Fruit fly (Drosophila melanogaster) whole organism, embryonic: ENCODE data around the gene tai.

ENCODE experiments used
- Atf-2 ChIP-seq: fragments of 200-800 bp; sonication (Bioruptor generic); optimal IDR thresholded peaks from 2 replicates; lab custom pipeline; 2016; ENCODE audit warnings: missing biosample characterization, missing genetic modification characterization
- Blimp-1 ChIP-seq: fragments of 200-800 bp; sonication (Bioruptor generic); optimal IDR thresholded peaks from 3 replicates; lab custom pipeline; 2018; ENCODE audit warnings: missing biosample characterization, missing genetic modification characterization, mild to moderate bottlenecking, moderate library complexity, missing genetic modification reagents
- CG11560 ChIP-seq: fragments of 200-800 bp; sonication (Bioruptor generic); IDR thresholded peaks from 3 replicates; pipeline ENCODE4 v1.3.6; 2022; ENCODE audit warnings: missing biosample characterization, missing genetic modification characterization
- CG13624 ChIP-seq: fragments of 200-800 bp; sonication (Bioruptor generic); optimal IDR thresholded peaks from 2 replicates; lab custom pipeline; 2016; ENCODE audit warnings: missing biosample characterization, missing genetic modification characterization
- CG18619 ChIP-seq: fragments of 200-800 bp; sonication (Bioruptor generic); optimal IDR thresholded peaks from 3 replicates; lab custom pipeline; 2017; ENCODE audit warnings: missing biosample characterization, mild to moderate bottlenecking, missing genetic modification characterization
- CG32532 ChIP-seq: fragments of 200-800 bp; sonication (Bioruptor generic); IDR thresholded peaks from 2 replicates; pipeline ENCODE4 v1.3.6; 2022; ENCODE audit warnings: missing biosample characterization, missing genetic modification characterization
- CG34224 ChIP-seq: fragments of 200-800 bp; sonication (Bioruptor generic); IDR thresholded peaks from 3 replicates; pipeline ENCODE4 v1.3.6; 2022; ENCODE audit warnings: missing biosample characterization, missing genetic modification characterization; ENCODE audit not compliant: partially characterized antibody
- CG43689 ChIP-seq: fragments of 200-800 bp; sonication (Bioruptor generic); IDR thresholded peaks from 2 replicates; pipeline ENCODE4 v1.3.6; 2022; ENCODE audit warnings: missing biosample characterization, missing genetic modification characterization
- CG4707 ChIP-seq: fragments of 200-800 bp; sonication (Bioruptor generic); optimal IDR thresholded peaks from 2 replicates; lab custom pipeline; 2018; ENCODE audit warnings: missing biosample characterization, mild to moderate bottlenecking, missing genetic modification characterization, moderate library complexity
- CG6654 ChIP-seq: fragments of 200-800 bp; sonication (Bioruptor generic); optimal IDR thresholded peaks from 2 replicates; lab custom pipeline; 2017; ENCODE audit warnings: missing biosample characterization, mild to moderate bottlenecking, missing genetic modification characterization
- CG6689 ChIP-seq: fragments of 200-800 bp; sonication (Bioruptor generic); IDR thresholded peaks from 2 replicates; pipeline ENCODE4 v1.3.6; 2022; ENCODE audit warnings: missing biosample characterization, missing genetic modification characterization
- CG7357 ChIP-seq: fragments of 200-800 bp; sonication (Bioruptor generic); IDR thresholded peaks from 3 replicates; pipeline ENCODE4 v1.3.6; 2022; ENCODE audit warnings: missing biosample characterization, missing genetic modification characterization
- CG9215 ChIP-seq: fragments of 200-800 bp; sonication (Bioruptor generic); IDR thresholded peaks from 2 replicates; pipeline ENCODE4 v1.3.6; 2022; ENCODE audit warnings: missing biosample characterization, missing genetic modification characterization
- Dll ChIP-seq: fragments of 200-800 bp; sonication (Bioruptor generic); IDR thresholded peaks from 4 replicates; pipeline ENCODE4 v1.3.6; 2022; ENCODE audit warnings: missing biosample characterization, missing genetic modification characterization; ENCODE audit not compliant: partially characterized antibody
- Gug ChIP-seq: fragments of 200-800 bp; sonication (Bioruptor generic); IDR thresholded peaks from 4 replicates; pipeline ENCODE4 v1.3.6; 2022; ENCODE audit warnings: missing biosample characterization, missing genetic modification characterization
- HLHmδ ChIP-seq: fragments of 200-800 bp; sonication (Bioruptor generic); optimal IDR thresholded peaks from 2 replicates; lab custom pipeline; 2018; ENCODE audit warnings: missing biosample characterization, mild to moderate bottlenecking, missing genetic modification characterization, moderate library complexity
- HmgZ ChIP-seq: fragments of 200-800 bp; sonication (Bioruptor generic); optimal IDR thresholded peaks from 2 replicates; lab custom pipeline; 2018; ENCODE audit warnings: missing biosample characterization, mild to moderate bottlenecking, missing genetic modification characterization
- Kr ChIP-seq: fragments of 200-800 bp; sonication (Bioruptor generic); optimal IDR thresholded peaks from 2 replicates; lab custom pipeline; 2017; ENCODE audit warnings: missing biosample characterization, mild to moderate bottlenecking, missing genetic modification characterization
- MBD-R2 ChIP-seq: fragments of 200-800 bp; sonication (Bioruptor generic); IDR thresholded peaks from 2 replicates; pipeline ENCODE4 v1.3.6; 2022; ENCODE audit warnings: missing biosample characterization, missing genetic modification characterization
- MTF-1 ChIP-seq: fragments of 200-800 bp; sonication (Bioruptor generic); optimal IDR thresholded peaks from 2 replicates; lab custom pipeline; 2018; ENCODE audit warnings: missing biosample characterization, mild to moderate bottlenecking, missing genetic modification characterization, borderline replicate concordance
- Mrtf ChIP-seq: fragments of 200-800 bp; sonication (Bioruptor generic); IDR thresholded peaks from 3 replicates; pipeline ENCODE4 v1.3.6; 2022; ENCODE audit warnings: missing biosample characterization, missing genetic modification characterization
- Ravus ChIP-seq: fragments of 200-800 bp; sonication (Bioruptor generic); IDR thresholded peaks from 2 replicates; pipeline ENCODE4 v1.3.6; 2022; ENCODE audit warnings: missing biosample characterization, missing genetic modification characterization
- Stat92E ChIP-seq, 3 experiments: fragments of >200 bp in 2 of 3; fragments of 200-800 bp in 1 of 3; sonication (Bioruptor generic) in 1 of 3; optimal IDR thresholded peaks; 2 replicates each; lab custom pipeline; 2017 to 2019; ENCODE audit warnings: missing biosample characterization in 3 of 3, missing genetic modification characterization in 3 of 3, mild to moderate bottlenecking in 1 of 3, moderate library complexity in 1 of 3
- ap ChIP-seq: fragments of 200-800 bp; sonication (Bioruptor generic); IDR thresholded peaks from 2 replicates; pipeline ENCODE4 v1.3.6; 2022; ENCODE audit warnings: missing biosample characterization, missing genetic modification characterization
- croc ChIP-seq: fragments of 200-800 bp; sonication (Bioruptor generic); conservative IDR thresholded peaks from 3 replicates; pipeline ENCODE4 v1.3.6; 2022; ENCODE audit warnings: missing biosample characterization, missing genetic modification characterization
- crol ChIP-seq: fragments of 200-800 bp; sonication (Bioruptor generic); IDR thresholded peaks from 2 replicates; pipeline ENCODE4 v1.3.6; 2022; ENCODE audit warnings: missing biosample characterization, missing genetic modification characterization
- cwo ChIP-seq: fragments of 200-800 bp; sonication (Bioruptor generic); optimal IDR thresholded peaks from 3 replicates; lab custom pipeline; 2017; ENCODE audit warnings: missing biosample characterization, missing genetic modification characterization, mild to moderate bottlenecking, moderate library complexity, missing genetic modification reagents
- dimm ChIP-seq: fragments of 200-800 bp; sonication (Bioruptor generic); IDR thresholded peaks from 2 replicates; pipeline ENCODE4 v1.3.6; 2022; ENCODE audit warnings: missing biosample characterization, missing genetic modification characterization
- disco-r ChIP-seq: fragments of 200-800 bp; sonication (Bioruptor generic); optimal IDR thresholded peaks from 2 replicates; lab custom pipeline; 2016; ENCODE audit warnings: missing biosample characterization, missing genetic modification characterization
- eve ChIP-seq, 2 experiments: fragments of >200 bp; optimal IDR thresholded peaks; 2 replicates each; lab custom pipeline; 2017; ENCODE audit warnings: missing biosample characterization in 2 of 2, missing genetic modification characterization in 2 of 2
- eyg ChIP-seq: fragments of 200-800 bp; sonication (Bioruptor generic); optimal IDR thresholded peaks from 3 replicates; lab custom pipeline; 2016; ENCODE audit warnings: missing biosample characterization, missing genetic modification characterization
- ham ChIP-seq: fragments of 200-800 bp; sonication (Bioruptor generic); IDR thresholded peaks from 2 replicates; pipeline ENCODE4 v1.3.6; 2022; ENCODE audit warnings: missing biosample characterization, missing genetic modification characterization
- hth ChIP-seq: fragments of >200 bp; optimal IDR thresholded peaks from 2 replicates; lab custom pipeline; 2017; ENCODE audit warnings: inconsistent platforms
- jigr1 ChIP-seq: fragments of 200-800 bp; sonication (Bioruptor generic); IDR thresholded peaks from 3 replicates; pipeline ENCODE4 v1.3.6; 2022; ENCODE audit warnings: missing biosample characterization, missing genetic modification characterization
- lbe ChIP-seq: fragments of 200-800 bp; sonication (Bioruptor generic); optimal IDR thresholded peaks from 2 replicates; lab custom pipeline; 2016; ENCODE audit warnings: missing biosample characterization, mild to moderate bottlenecking, missing genetic modification characterization
- mld ChIP-seq: fragments of 200-800 bp; sonication (Bioruptor generic); IDR thresholded peaks from 3 replicates; pipeline ENCODE4 v1.3.6; 2022; ENCODE audit warnings: missing biosample characterization, missing genetic modification characterization; ENCODE audit not compliant: partially characterized antibody
- pros ChIP-seq: fragments of 200-800 bp; sonication (Bioruptor generic); optimal IDR thresholded peaks from 3 replicates; lab custom pipeline; 2019; ENCODE audit warnings: missing biosample characterization, mild to moderate bottlenecking, missing genetic modification characterization, moderate library complexity
- repo ChIP-seq: fragments of 200-800 bp; sonication (Bioruptor generic); optimal IDR thresholded peaks from 2 replicates; lab custom pipeline; 2016; ENCODE audit warnings: missing biosample characterization, missing genetic modification characterization
- run ChIP-seq: fragments of 200-800 bp; sonication (Bioruptor generic); optimal IDR thresholded peaks from 3 replicates; lab custom pipeline; 2018; ENCODE audit warnings: missing biosample characterization, mild to moderate bottlenecking, missing genetic modification characterization
- schlank ChIP-seq: fragments of 200-800 bp; sonication (Bioruptor generic); optimal IDR thresholded peaks from 2 replicates; lab custom pipeline; 2018; ENCODE audit warnings: missing biosample characterization, mild to moderate bottlenecking, missing genetic modification characterization
- sima ChIP-seq: fragments of 200-800 bp; sonication (Bioruptor generic); optimal IDR thresholded peaks from 2 replicates; lab custom pipeline; 2016; ENCODE audit warnings: missing biosample characterization, missing genetic modification characterization
- sqz ChIP-seq: fragments of 200-800 bp; sonication (Bioruptor generic); optimal IDR thresholded peaks from 3 replicates; lab custom pipeline; 2018; ENCODE audit warnings: missing biosample characterization, mild to moderate bottlenecking, missing genetic modification characterization
- ssp ChIP-seq: fragments of 200-800 bp; sonication (Bioruptor generic); IDR thresholded peaks from 2 replicates; pipeline ENCODE4 v1.3.6; 2022; ENCODE audit warnings: missing biosample characterization, missing genetic modification characterization
- tap ChIP-seq: fragments of 200-800 bp; optimal IDR thresholded peaks from 3 replicates; lab custom pipeline; 2019; ENCODE audit warnings: missing biosample characterization, mild to moderate bottlenecking, missing genetic modification characterization, moderate library complexity
- toy ChIP-seq: fragments of 200-800 bp; sonication (Bioruptor generic); IDR thresholded peaks from 2 replicates; pipeline ENCODE4 v1.3.6; 2022; ENCODE audit warnings: missing biosample characterization, missing genetic modification characterization
- twi ChIP-seq: fragments of 200-800 bp; optimal IDR thresholded peaks from 2 replicates; lab custom pipeline; 2019; ENCODE audit warnings: missing biosample characterization, mild to moderate bottlenecking, missing genetic modification characterization, moderate library complexity
- wek ChIP-seq: fragments of 200-800 bp; sonication (Bioruptor generic); optimal IDR thresholded peaks from 3 replicates; lab custom pipeline; 2018; ENCODE audit warnings: missing biosample characterization, mild to moderate bottlenecking, missing genetic modification characterization, moderate library complexity
- zen ChIP-seq: fragments of 200-800 bp; sonication (Bioruptor generic); optimal IDR thresholded peaks from 3 replicates; lab custom pipeline; 2018; ENCODE audit warnings: missing biosample characterization, mild to moderate bottlenecking, missing genetic modification characterization, moderate library complexity
- zen2 ChIP-seq: fragments of 200-800 bp; sonication (Bioruptor generic); IDR thresholded peaks from 3 replicates; pipeline ENCODE4 v1.3.6; 2022; ENCODE audit warnings: missing biosample characterization, missing genetic modification characterization; ENCODE audit not compliant: partially characterized antibody
- zfh1 ChIP-seq: fragments of 200-800 bp; sonication (Bioruptor generic); IDR thresholded peaks from 3 replicates; pipeline ENCODE4 v1.3.6; 2022; ENCODE audit warnings: missing biosample characterization, missing genetic modification characterization

tai gene

dm6 chr2L:9224364-9225019 is 57.9 kb downstream of the tai start (continued):
- TF ChIP-seq ham (GFP tag; lab: Robert Waterston, UW) = 0 out of 2 replicates have a peak, but pooled peaks have one; percentile 33
- TF ChIP-seq croc = no peak; the same call in 2 of the 3 replicates
- no peak for TF ChIP-seq Atf-2
- TF ChIP-seq Ravus = no peak
- TF ChIP-seq jigr1 (GFP tag; lab: Robert Waterston, UW) = peak; percentile 69; the same call in 1 of the 3 replicates
- 0 out of 2 replicates have a peak, but pooled peaks have one; percentile 32 for TF ChIP-seq dimm
- no peak for TF ChIP-seq wek (GFP tag; lab: Kevin White, UChicago)
- peak; percentile 51; the same call in 1 of the 2 replicates for TF ChIP-seq CG9215 (GFP tag; lab: Robert Waterston, UW)
- peak; percentile 54; the same call in 1 of the 3 replicates for TF ChIP-seq CG7357 (GFP tag; lab: Robert Waterston, UW)
- no peak for TF ChIP-seq disco-r (GFP tag; lab: Kevin White, UChicago)
- no peak for TF ChIP-seq twi
- no peak for TF ChIP-seq HLHmδ (GFP tag; lab: Kevin White, UChicago)
- TF ChIP-seq CG4707 = no peak
- peak; percentile 75 for TF ChIP-seq CG6689 (GFP tag; lab: Robert Waterston, UW)
- TF ChIP-seq Gug (GFP tag; lab: Robert Waterston, UW) = peak; percentile 77
- no peak for TF ChIP-seq pros (GFP tag; lab: Kevin White, UChicago)
- TF ChIP-seq Stat92E (GFP tag; optimal IDR thresholded peaks at IDR 0.05; lab: Kevin White, UChicago) = no peak
- TF ChIP-seq Dll (GFP tag; lab: Robert Waterston, UW) = no peak
- no peak for TF ChIP-seq eve (GFP tag; optimal IDR thresholded peaks at IDR 0.05; lab: Kevin White, UChicago)
- no peak for TF ChIP-seq MTF-1
- no peak for TF ChIP-seq lbe (GFP tag; lab: Kevin White, UChicago)
- TF ChIP-seq toy = no peak
- TF ChIP-seq tap = no peak
- TF ChIP-seq hth (lab: Kevin White, UChicago) = no peak
- peak; percentile 52; the same call in 1 of the 2 replicates for TF ChIP-seq ssp (GFP tag; lab: Robert Waterston, UW)
- peak; percentile 67 for TF ChIP-seq ap (GFP tag; lab: Robert Waterston, UW)
- TF ChIP-seq zen (tag; lab: Kevin White, UChicago) = no peak
- TF ChIP-seq mld (GFP tag; lab: Robert Waterston, UW) = no peak
- 0 out of 3 replicates have a peak, but pooled peaks have one; percentile 49 for TF ChIP-seq Mrtf
- TF ChIP-seq CG18619 = no peak
- TF ChIP-seq zen2 (GFP tag; lab: Robert Waterston, UW) = no peak
- TF ChIP-seq repo (GFP tag; lab: Kevin White, UChicago) = no peak
- TF ChIP-seq CG32532 (GFP tag; lab: Robert Waterston, UW) = peak; percentile 78
- no peak for TF ChIP-seq schlank (tag; lab: Kevin White, UChicago)
- TF ChIP-seq crol = peak; percentile 74
- TF ChIP-seq MBD-R2 (GFP tag; lab: Robert Waterston, UW) = 0 out of 2 replicates have a peak, but pooled peaks have one; percentile 19
- no peak for TF ChIP-seq CG11560
- TF ChIP-seq zfh1 (GFP tag; lab: Robert Waterston, UW) = peak; percentile 63; the same call in 2 of the 3 replicates
- no peak for TF ChIP-seq CG6654 (GFP tag; lab: Kevin White, UChicago)
- no peak for TF ChIP-seq sima (GFP tag; lab: Kevin White, UChicago)
- TF ChIP-seq Blimp-1 (GFP tag; lab: Kevin White, UChicago) = peak; percentile 35
- peak; percentile 18 for TF ChIP-seq sqz (GFP tag; lab: Kevin White, UChicago)
- TF ChIP-seq eyg (GFP tag; lab: Kevin White, UChicago) = no peak
- no peak for TF ChIP-seq CG34224 (GFP tag; lab: Robert Waterston, UW)
- TF ChIP-seq CG43689 = peak; percentile 56; the same call in 1 of the 2 replicates
- no peak for TF ChIP-seq HmgZ (tag; lab: Kevin White, UChicago)
- peak; percentile 19 for TF ChIP-seq Kr
- peak; percentile 6 for TF ChIP-seq cwo (GFP tag; lab: Kevin White, UChicago)
- peak; percentile 5 for TF ChIP-seq CG13624
- no peak for TF ChIP-seq run (tag; lab: Kevin White, UChicago)
